Fruit fly (Drosophila melanogaster) whole organism, embryonic: ENCODE data around the gene CG14072.

Source experiments
- Atf6 ChIP-seq: fragments of 200-800 bp; sonication (Bioruptor generic); IDR thresholded peaks from 2 replicates; pipeline ENCODE4 v1.3.6; 2022; ENCODE audit warnings: missing biosample characterization, missing genetic modification characterization
- Awh ChIP-seq: fragments of 200-800 bp; sonication (Bioruptor generic); IDR thresholded peaks from 2 replicates; pipeline ENCODE4, ENCODE4 v1.3.6; 2022; ENCODE audit warnings: missing biosample characterization, missing genetic modification characterization
- CG10654 ChIP-seq: fragments of 200-800 bp; sonication (Bioruptor generic); optimal IDR thresholded peaks from 2 replicates; lab custom pipeline; 2016; ENCODE audit warnings: missing biosample characterization, missing genetic modification characterization
- CG11085 ChIP-seq: fragments of 200-800 bp; sonication (Bioruptor generic); IDR thresholded peaks from 2 replicates; pipeline ENCODE4 v1.3.6; 2022; ENCODE audit warnings: missing biosample characterization, missing genetic modification characterization
- CG12299 ChIP-seq: fragments of 200-800 bp; sonication (Bioruptor generic); optimal IDR thresholded peaks from 2 replicates; lab custom pipeline; 2018; ENCODE audit warnings: missing biosample characterization, mild to moderate bottlenecking, missing genetic modification characterization
- CG13894 ChIP-seq: fragments of 200-800 bp; sonication (Bioruptor generic); optimal IDR thresholded peaks from 3 replicates; lab custom pipeline; 2018; ENCODE audit warnings: missing biosample characterization, mild to moderate bottlenecking, missing genetic modification characterization, moderate library complexity
- CG14860 ChIP-seq: fragments of 200-800 bp; sonication (Bioruptor generic); IDR thresholded peaks from 3 replicates; pipeline ENCODE4 v1.3.6; 2022; ENCODE audit warnings: missing biosample characterization, missing genetic modification characterization; ENCODE audit not compliant: partially characterized antibody
- CG1603 ChIP-seq: fragments of 200-800 bp; sonication (Bioruptor generic); optimal IDR thresholded peaks from 2 replicates; lab custom pipeline; 2019; ENCODE audit warnings: missing biosample characterization, mild to moderate bottlenecking, missing genetic modification characterization, moderate library complexity
- CG16779 ChIP-seq: fragments of 200-800 bp; sonication (Bioruptor generic); IDR thresholded peaks from 2 replicates; pipeline ENCODE4 v1.3.6; 2022; ENCODE audit warnings: missing biosample characterization, missing genetic modification characterization
- CG17361 ChIP-seq: fragments of 200-800 bp; sonication (Bioruptor generic); IDR thresholded peaks from 3 replicates; pipeline ENCODE4 v1.3.6; 2022; ENCODE audit warnings: missing biosample characterization, missing genetic modification characterization
- CG17568 ChIP-seq: fragments of 200-800 bp; sonication (Bioruptor generic); optimal IDR thresholded peaks from 2 replicates; lab custom pipeline; 2018; ENCODE audit warnings: missing biosample characterization, mild to moderate bottlenecking, missing genetic modification characterization, moderate library complexity
- CG17829 ChIP-seq: fragments of 200-800 bp; optimal IDR thresholded peaks from 2 replicates; lab custom pipeline; 2019; ENCODE audit warnings: missing biosample characterization, mild to moderate bottlenecking, missing genetic modification characterization, moderate library complexity
- CG18619 ChIP-seq: fragments of 200-800 bp; sonication (Bioruptor generic); optimal IDR thresholded peaks from 3 replicates; lab custom pipeline; 2017; ENCODE audit warnings: missing biosample characterization, mild to moderate bottlenecking, missing genetic modification characterization
- CG18764 ChIP-seq: fragments of 200-800 bp; sonication (Bioruptor generic); optimal IDR thresholded peaks from 3 replicates; lab custom pipeline; 2016; ENCODE audit warnings: missing biosample characterization, missing genetic modification characterization
- CG31441 ChIP-seq: fragments of 200-800 bp; sonication (Bioruptor generic); IDR thresholded peaks from 2 replicates; pipeline ENCODE4 v1.3.6; 2022; ENCODE audit warnings: missing biosample characterization, missing genetic modification characterization
- CG4617 ChIP-seq: fragments of 200-800 bp; sonication (Bioruptor generic); optimal IDR thresholded peaks from 3 replicates; lab custom pipeline; 2016; ENCODE audit warnings: missing biosample characterization, missing genetic modification characterization, borderline replicate concordance
- CG5180 ChIP-seq: fragments of 200-800 bp; sonication (Bioruptor generic); optimal IDR thresholded peaks from 3 replicates; lab custom pipeline; 2017; ENCODE audit warnings: missing biosample characterization, missing genetic modification characterization, mild to moderate bottlenecking, moderate library complexity, missing genetic modification reagents
- CG6791 ChIP-seq: fragments of 200-800 bp; sonication (Bioruptor generic); IDR thresholded peaks from 3 replicates; pipeline ENCODE4 v1.3.6; 2022; ENCODE audit warnings: missing biosample characterization, missing genetic modification characterization; ENCODE audit not compliant: partially characterized antibody
- CG7556 ChIP-seq: fragments of 200-800 bp; sonication (Bioruptor generic); optimal IDR thresholded peaks from 2 replicates; lab custom pipeline; 2017; ENCODE audit warnings: missing biosample characterization, mild to moderate bottlenecking, missing genetic modification characterization
- CG7987 ChIP-seq: fragments of 200-800 bp; sonication (Bioruptor generic); optimal IDR thresholded peaks from 2 replicates; lab custom pipeline; 2018; ENCODE audit warnings: missing biosample characterization, mild to moderate bottlenecking, missing genetic modification characterization, moderate library complexity
- CG8281 ChIP-seq: fragments of 200-800 bp; sonication (Bioruptor generic); optimal IDR thresholded peaks from 2 replicates; lab custom pipeline; 2018; ENCODE audit warnings: missing biosample characterization, mild to moderate bottlenecking, missing genetic modification characterization, moderate library complexity
- CG8765 ChIP-seq: fragments of 200-800 bp; sonication (Bioruptor generic); IDR thresholded peaks from 2 replicates; pipeline ENCODE4 v1.3.6; 2022; ENCODE audit warnings: missing biosample characterization, missing genetic modification characterization
- CG9437 ChIP-seq: fragments of 200-800 bp; sonication (Bioruptor generic); optimal IDR thresholded peaks from 2 replicates; lab custom pipeline; 2018; ENCODE audit warnings: missing biosample characterization, mild to moderate bottlenecking, missing genetic modification characterization
- CrebB ChIP-seq: fragments of 200-800 bp; sonication (Bioruptor generic); optimal IDR thresholded peaks from 3 replicates; lab custom pipeline; 2018; ENCODE audit warnings: missing biosample characterization, mild to moderate bottlenecking, missing genetic modification characterization
- HLH4C ChIP-seq: fragments of 200-800 bp; sonication (Bioruptor generic); IDR thresholded peaks from 3 replicates; pipeline ENCODE4 v1.3.6; 2022; ENCODE audit warnings: missing biosample characterization, missing genetic modification characterization; ENCODE audit not compliant: partially characterized antibody
- Hmr ChIP-seq: fragments of 200-800 bp; sonication (Bioruptor generic); optimal IDR thresholded peaks from 3 replicates; lab custom pipeline; 2017; ENCODE audit warnings: mild to moderate bottlenecking, missing biosample characterization, missing genetic modification reagents, missing genetic modification characterization
- NC2α ChIP-seq: fragments of 200-800 bp; sonication (Bioruptor generic); optimal IDR thresholded peaks from 2 replicates; lab custom pipeline; 2016; ENCODE audit warnings: missing biosample characterization, missing genetic modification characterization
- Nf-YC ChIP-seq: fragments of 200-800 bp; optimal IDR thresholded peaks from 3 replicates; lab custom pipeline; 2019; ENCODE audit warnings: missing biosample characterization, mild to moderate bottlenecking, missing genetic modification characterization, moderate library complexity
- Optix ChIP-seq: fragments of 200-800 bp; sonication (Bioruptor generic); IDR thresholded peaks from 3 replicates; pipeline ENCODE4 v1.3.6; 2022; ENCODE audit warnings: missing biosample characterization, missing genetic modification characterization
- PHDP ChIP-seq: fragments of 200-800 bp; sonication (Bioruptor generic); optimal IDR thresholded peaks from 3 replicates; lab custom pipeline; 2018; ENCODE audit warnings: missing biosample characterization, mild to moderate bottlenecking, missing genetic modification characterization, moderate library complexity
- Ravus ChIP-seq: fragments of 200-800 bp; sonication (Bioruptor generic); IDR thresholded peaks from 2 replicates; pipeline ENCODE4 v1.3.6; 2022; ENCODE audit warnings: missing biosample characterization, missing genetic modification characterization
- Rx ChIP-seq: fragments of 200-800 bp; sonication (Bioruptor generic); IDR thresholded peaks from 2 replicates; pipeline ENCODE4 v1.3.6; 2022; ENCODE audit warnings: missing biosample characterization, missing genetic modification characterization
- TFAM ChIP-seq: fragments of 200-800 bp; sonication (Bioruptor generic); optimal IDR thresholded peaks from 2 replicates; lab custom pipeline; 2017; ENCODE audit warnings: missing biosample characterization, missing genetic modification characterization, inconsistent platforms
- ac ChIP-seq: fragments of 200-800 bp; sonication (Bioruptor generic); optimal IDR thresholded peaks from 3 replicates; lab custom pipeline; 2017; ENCODE audit warnings: missing biosample characterization, mild to moderate bottlenecking, missing genetic modification characterization
- al ChIP-seq: fragments of 200-800 bp; sonication (Bioruptor generic); IDR thresholded peaks from 2 replicates; pipeline ENCODE4 v1.3.6; 2022; ENCODE audit warnings: missing biosample characterization, missing genetic modification characterization
- ap ChIP-seq: fragments of 200-800 bp; sonication (Bioruptor generic); IDR thresholded peaks from 2 replicates; pipeline ENCODE4 v1.3.6; 2022; ENCODE audit warnings: missing biosample characterization, missing genetic modification characterization
- br ChIP-seq: fragments of >200 bp; optimal IDR thresholded peaks from 2 replicates; lab custom pipeline; 2017
- cg ChIP-seq: fragments of 200-800 bp; sonication (Bioruptor generic); optimal IDR thresholded peaks from 3 replicates; lab custom pipeline; 2019; ENCODE audit warnings: missing biosample characterization, mild to moderate bottlenecking, missing genetic modification characterization, moderate library complexity
- dan ChIP-seq: fragments of 200-800 bp; sonication (Bioruptor generic); IDR thresholded peaks from 2 replicates; pipeline ENCODE4 v1.3.6; 2022; ENCODE audit warnings: missing biosample characterization, missing genetic modification characterization
- dmrt99B ChIP-seq: fragments of 200-800 bp; sonication (Bioruptor generic); optimal IDR thresholded peaks from 2 replicates; lab custom pipeline; 2018; ENCODE audit warnings: missing biosample characterization, mild to moderate bottlenecking, missing genetic modification characterization, moderate library complexity
- gem ChIP-seq: fragments of 200-800 bp; sonication (Bioruptor generic); optimal IDR thresholded peaks from 2 replicates; lab custom pipeline; 2019; ENCODE audit warnings: missing biosample characterization, mild to moderate bottlenecking, missing genetic modification characterization, moderate library complexity
- gro ChIP-seq: fragments of 200-800 bp; sonication (Bioruptor generic); optimal IDR thresholded peaks from 2 replicates; lab custom pipeline; 2016; ENCODE audit warnings: missing biosample characterization, missing genetic modification characterization
- gsb ChIP-seq: fragments of 200-800 bp; sonication (Bioruptor generic); IDR thresholded peaks from 2 replicates; pipeline ENCODE4 v1.3.6; 2022; ENCODE audit warnings: missing biosample characterization, missing genetic modification characterization
- klu ChIP-seq: fragments of 200-800 bp; sonication (Bioruptor generic); IDR thresholded peaks from 2 replicates; pipeline ENCODE4 v1.3.6; 2022; ENCODE audit warnings: missing biosample characterization, missing genetic modification characterization
- maf-S ChIP-seq: fragments of 200-800 bp; sonication (Bioruptor generic); optimal IDR thresholded peaks from 2 replicates; lab custom pipeline; 2016; ENCODE audit warnings: missing biosample characterization, missing genetic modification characterization
- prd ChIP-seq, 3 experiments: fragments of >200 bp in 2 of 3; fragments of 200-800 bp in 1 of 3; sonication (Bioruptor generic) in 1 of 3; optimal IDR thresholded peaks in 2 of 3; IDR thresholded peaks in 1 of 3; 2 replicates in 2 of 3; 3 replicates in 1 of 3; pipeline versions ENCODE4 v1.3.6 to Lab custom; 2017 to 2022; ENCODE audit warnings: missing biosample characterization in 1 of 3, missing genetic modification characterization in 1 of 3
- stwl ChIP-seq: fragments of 200-800 bp; sonication (Bioruptor generic); optimal IDR thresholded peaks from 3 replicates; lab custom pipeline; 2018; ENCODE audit warnings: missing biosample characterization, mild to moderate bottlenecking, missing genetic modification characterization, moderate library complexity
- tap ChIP-seq: fragments of 200-800 bp; optimal IDR thresholded peaks from 3 replicates; lab custom pipeline; 2019; ENCODE audit warnings: missing biosample characterization, mild to moderate bottlenecking, missing genetic modification characterization, moderate library complexity
- tin ChIP-seq: fragments of 200-800 bp; sonication (Bioruptor generic); optimal IDR thresholded peaks from 3 replicates; lab custom pipeline; 2016; ENCODE audit warnings: missing biosample characterization, missing genetic modification characterization
- vvl ChIP-seq: fragments of 200-800 bp; sonication (Bioruptor generic); IDR thresholded peaks from 2 replicates; pipeline ENCODE4 v1.3.6; 2022; ENCODE audit warnings: missing biosample characterization, missing genetic modification characterization

Gene CG14072

DNA sequence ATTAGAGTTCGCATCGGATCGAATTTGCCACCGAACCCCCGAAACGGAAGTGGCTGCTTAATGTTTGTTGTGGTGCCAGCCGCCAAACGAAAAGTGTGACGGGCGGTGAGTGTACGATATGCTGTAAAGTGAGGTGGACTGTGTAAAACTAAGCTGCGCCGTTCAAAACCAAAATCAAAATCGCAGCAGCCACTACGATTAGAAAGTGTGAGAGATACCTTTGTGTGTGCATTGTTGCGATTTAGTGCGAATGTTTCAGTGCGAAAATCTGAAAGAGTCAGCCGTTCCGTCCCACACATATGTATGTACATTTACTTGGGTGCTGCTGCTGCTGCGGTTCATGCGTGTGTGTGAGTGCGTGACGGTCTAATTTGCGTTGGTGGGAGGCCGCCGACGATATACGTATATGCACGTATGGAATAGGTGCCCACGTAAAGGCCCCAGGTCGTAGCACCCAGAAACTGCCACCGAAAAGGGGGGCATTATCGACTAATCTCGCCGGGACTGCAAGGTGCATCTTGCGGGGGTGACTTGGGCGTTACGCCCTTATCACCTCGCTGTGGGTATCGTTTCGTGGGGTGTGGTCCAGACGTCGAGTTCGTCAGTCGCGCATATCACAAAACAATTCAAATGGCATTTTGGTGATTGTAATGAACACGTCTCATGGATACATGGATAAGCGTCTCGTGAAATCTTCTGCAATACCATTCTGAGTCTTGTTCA, 40.6 kb downstream of the CG14072 start (continued):
- TF ChIP-seq CG8765 (GFP tag; lab: Robert Waterston, UW) (no peak), vvl (GFP tag; lab: Robert Waterston, UW) (no peak), Optix (GFP tag; lab: Robert Waterston, UW) (no peak), TFAM (GFP tag; lab: Kevin White, UChicago) (no peak), PHDP (tag; lab: Kevin White, UChicago) (no peak), CG6791 (GFP tag; lab: Robert Waterston, UW) (no peak), CG4617 (GFP tag; lab: Kevin White, UChicago) (peak; percentile 69), dan (GFP tag; lab: Robert Waterston, UW) (no peak), CG18619 (GFP tag; lab: Kevin White, UChicago) (no peak), Hmr (GFP tag; lab: Kevin White, UChicago) (no peak), tap (tag; lab: Kevin White, UChicago) (no peak), HLH4C (GFP tag; lab: Robert Waterston, UW) (0 out of 3 replicates have a peak, but pooled peaks have one; percentile 30), Atf6 (GFP tag; lab: Robert Waterston, UW) (no peak), klu (GFP tag; lab: Robert Waterston, UW) (no peak), Awh (GFP tag; lab: Robert Waterston, UW) (no peak), CG17829 (tag; lab: Kevin White, UChicago) (no peak), NC2α (no peak), tin (no peak), CG17361 (GFP tag; lab: Robert Waterston, UW) (no peak), CrebB (peak; percentile 0), ac (GFP tag; lab: Kevin White, UChicago) (no peak), Ravus (GFP tag; lab: Robert Waterston, UW) (no peak), gsb (GFP tag; lab: Robert Waterston, UW) (no peak), gem (tag; lab: Kevin White, UChicago) (no peak), stwl (tag; lab: Kevin White, UChicago) (no peak), gro (no peak), dmrt99B (tag; lab: Kevin White, UChicago) (no peak), br (lab: Kevin White, UChicago) (no peak), CG7556 (GFP tag; lab: Kevin White, UChicago) (no peak), cg (peak; percentile 90), CG11085 (GFP tag; lab: Robert Waterston, UW) (no peak), CG7987 (peak; percentile 21), al (GFP tag; lab: Robert Waterston, UW) (no peak), maf-S (GFP tag; lab: Kevin White, UChicago) (no peak), CG31441 (GFP tag; lab: Robert Waterston, UW) (no peak), CG16779 (peak; percentile 55; the same call in 1 of the 2 replicates), CG8281 (tag; lab: Kevin White, UChicago) (no peak), CG13894 (tag; lab: Kevin White, UChicago) (no peak), prd (optimal IDR thresholded peaks at IDR 0.05; lab: Kevin White, UChicago) (no peak), prd (GFP tag; IDR thresholded peaks at IDR 0.05; lab: Robert Waterston, UW) (peak; percentile 23; the same call in 1 of the 3 replicates), CG17568 (GFP tag; lab: Kevin White, UChicago) (no peak), CG14860 (GFP tag; lab: Robert Waterston, UW) (no peak), Rx (GFP tag; lab: Robert Waterston, UW) (no peak), Nf-YC (tag; lab: Kevin White, UChicago) (no peak), CG5180 (GFP tag; lab: Kevin White, UChicago) (no peak), ap (GFP tag; lab: Robert Waterston, UW) (no peak), CG12299 (tag; lab: Kevin White, UChicago) (no peak), CG10654 (no peak), CG18764 (GFP tag; lab: Kevin White, UChicago) (no peak), CG9437 (GFP tag; lab: Kevin White, UChicago) (no peak), CG1603 (tag; lab: Kevin White, UChicago) (no peak)
